Fruit fly (Drosophila melanogaster) whole organism, embryonic: Measurements from ENCODE around the gene GluProRS.

Experiments
- Adf1 ChIP-seq: fragments of 200-800 bp; sonication (Bioruptor generic); IDR thresholded peaks from 2 replicates; pipeline ENCODE4 v1.3.6; 2022; ENCODE audit warnings: missing biosample characterization, missing genetic modification characterization
- CG10209 ChIP-seq: fragments of 200-800 bp; sonication (Bioruptor generic); optimal IDR thresholded peaks from 3 replicates; lab custom pipeline; 2017; ENCODE audit warnings: missing biosample characterization, mild to moderate bottlenecking, missing genetic modification characterization, missing genetic modification reagents
- CG11560 ChIP-seq: fragments of 200-800 bp; sonication (Bioruptor generic); IDR thresholded peaks from 3 replicates; pipeline ENCODE4 v1.3.6; 2022; ENCODE audit warnings: missing biosample characterization, missing genetic modification characterization
- CG11696 ChIP-seq: fragments of 200-800 bp; sonication (Bioruptor generic); IDR thresholded peaks from 2 replicates; pipeline ENCODE4 v1.3.6; 2022; ENCODE audit warnings: missing biosample characterization, missing genetic modification characterization
- CG12219 ChIP-seq: fragments of 200-800 bp; sonication (Bioruptor generic); optimal IDR thresholded peaks from 3 replicates; lab custom pipeline; 2018; ENCODE audit warnings: missing biosample characterization, mild to moderate bottlenecking, missing genetic modification characterization
- CG13624 ChIP-seq: fragments of 200-800 bp; sonication (Bioruptor generic); optimal IDR thresholded peaks from 2 replicates; lab custom pipeline; 2016; ENCODE audit warnings: missing biosample characterization, missing genetic modification characterization
- CG13775 ChIP-seq: fragments of 200-800 bp; sonication (Bioruptor generic); optimal IDR thresholded peaks from 3 replicates; lab custom pipeline; 2017; ENCODE audit warnings: missing biosample characterization, mild to moderate bottlenecking, missing genetic modification characterization
- CG18262 ChIP-seq: fragments of 200-800 bp; optimal IDR thresholded peaks from 3 replicates; lab custom pipeline; 2019; ENCODE audit warnings: missing biosample characterization, mild to moderate bottlenecking, missing genetic modification characterization, moderate library complexity
- CG1832 ChIP-seq: fragments of 200-800 bp; sonication (Bioruptor generic); optimal IDR thresholded peaks from 2 replicates; lab custom pipeline; 2017; ENCODE audit warnings: missing biosample characterization, mild to moderate bottlenecking, missing genetic modification characterization, inconsistent platforms
- CG2199 ChIP-seq: fragments of 200-800 bp; sonication (Bioruptor generic); IDR thresholded peaks from 3 replicates; pipeline ENCODE4 v1.3.6; 2022; ENCODE audit warnings: missing biosample characterization, missing genetic modification characterization
- CG2875 ChIP-seq: fragments of 200-800 bp; sonication (Bioruptor generic); optimal IDR thresholded peaks from 2 replicates; lab custom pipeline; 2017; ENCODE audit warnings: missing biosample characterization, mild to moderate bottlenecking, missing genetic modification characterization, missing genetic modification reagents
- CG2889 ChIP-seq: fragments of 200-800 bp; sonication (Bioruptor generic); IDR thresholded peaks from 3 replicates; pipeline ENCODE4 v1.3.6; 2022; ENCODE audit warnings: missing biosample characterization, missing genetic modification characterization
- CG32767 ChIP-seq: fragments of 200-800 bp; sonication (Bioruptor generic); IDR thresholded peaks from 2 replicates; pipeline ENCODE4 v1.3.6; 2022; ENCODE audit warnings: missing biosample characterization, missing genetic modification characterization
- CG3995 ChIP-seq: fragments of 200-800 bp; sonication (Bioruptor generic); optimal IDR thresholded peaks from 3 replicates; lab custom pipeline; 2016; ENCODE audit warnings: missing biosample characterization, missing genetic modification characterization
- CG4328 ChIP-seq: fragments of 200-800 bp; sonication (Bioruptor generic); optimal IDR thresholded peaks from 3 replicates; lab custom pipeline; 2017; ENCODE audit warnings: missing biosample characterization, missing genetic modification reagents, missing genetic modification characterization
- CG6765 ChIP-seq: fragments of 200-800 bp; sonication (Bioruptor generic); optimal IDR thresholded peaks from 3 replicates; lab custom pipeline; 2017; ENCODE audit warnings: missing biosample characterization, mild to moderate bottlenecking, missing genetic modification characterization
- CG7745 ChIP-seq: fragments of 200-800 bp; sonication (Bioruptor generic); optimal IDR thresholded peaks from 2 replicates; lab custom pipeline; 2018; ENCODE audit warnings: missing biosample characterization, mild to moderate bottlenecking, missing genetic modification characterization, moderate library complexity
- CG7786 ChIP-seq: fragments of 200-800 bp; sonication (Bioruptor generic); optimal IDR thresholded peaks from 2 replicates; lab custom pipeline; 2016; ENCODE audit warnings: missing biosample characterization, missing genetic modification characterization
- CG8765 ChIP-seq: fragments of 200-800 bp; sonication (Bioruptor generic); IDR thresholded peaks from 2 replicates; pipeline ENCODE4 v1.3.6; 2022; ENCODE audit warnings: missing biosample characterization, missing genetic modification characterization
- CG9437 ChIP-seq: fragments of 200-800 bp; sonication (Bioruptor generic); optimal IDR thresholded peaks from 2 replicates; lab custom pipeline; 2018; ENCODE audit warnings: missing biosample characterization, mild to moderate bottlenecking, missing genetic modification characterization
- CG9932 ChIP-seq: fragments of 200-800 bp; sonication (Bioruptor generic); IDR thresholded peaks from 2 replicates; pipeline ENCODE4 v1.3.6; 2022; ENCODE audit warnings: missing biosample characterization, missing genetic modification characterization
- Chrac-16 ChIP-seq: fragments of 200-800 bp; sonication (Bioruptor generic); optimal IDR thresholded peaks from 3 replicates; lab custom pipeline; 2016; ENCODE audit warnings: missing biosample characterization, missing genetic modification characterization
- E2f1 ChIP-seq: fragments of 200-800 bp; sonication (Bioruptor generic); IDR thresholded peaks from 2 replicates; pipeline ENCODE4 v1.3.6; 2022; ENCODE audit warnings: missing biosample characterization, missing genetic modification characterization
- ERR ChIP-seq: fragments of 200-800 bp; sonication (Bioruptor generic); optimal IDR thresholded peaks from 2 replicates; lab custom pipeline; 2016; ENCODE audit warnings: missing biosample characterization, missing genetic modification characterization
- HHEX ChIP-seq: fragments of 200-800 bp; sonication (Bioruptor generic); optimal IDR thresholded peaks from 3 replicates; lab custom pipeline; 2017; ENCODE audit warnings: missing biosample characterization, mild to moderate bottlenecking, missing genetic modification characterization, missing genetic modification reagents
- NC2β ChIP-seq: fragments of 200-800 bp; sonication (Bioruptor generic); optimal IDR thresholded peaks from 2 replicates; lab custom pipeline; 2016; ENCODE audit warnings: missing biosample characterization, missing genetic modification characterization
- NFAT ChIP-seq: fragments of 200-800 bp; sonication (Bioruptor generic); IDR thresholded peaks from 2 replicates; pipeline ENCODE4 v1.3.6; 2022; ENCODE audit warnings: missing biosample characterization, missing genetic modification characterization
- Ptx1 ChIP-seq: fragments of 200-800 bp; sonication (Bioruptor generic); IDR thresholded peaks from 2 replicates; pipeline ENCODE4 v1.3.6; 2022; ENCODE audit warnings: missing biosample characterization, missing genetic modification characterization
- Rfx ChIP-seq: fragments of 200-800 bp; sonication (Bioruptor generic); IDR thresholded peaks from 2 replicates; pipeline ENCODE4 v1.3.6; 2022; ENCODE audit warnings: missing biosample characterization, missing genetic modification characterization
- Vsx1 ChIP-seq: fragments of 200-800 bp; sonication (Bioruptor generic); optimal IDR thresholded peaks from 2 replicates; lab custom pipeline; 2017; ENCODE audit warnings: missing biosample characterization, mild to moderate bottlenecking, missing genetic modification characterization, missing genetic modification reagents
- bowl ChIP-seq: fragments of 200-800 bp; sonication (Bioruptor generic); IDR thresholded peaks from 2 replicates; pipeline ENCODE4 v1.3.6; 2022; ENCODE audit warnings: missing biosample characterization, missing genetic modification characterization
- corto ChIP-seq: fragments of 200-800 bp; sonication (Bioruptor generic); optimal IDR thresholded peaks from 2 replicates; lab custom pipeline; 2016; ENCODE audit warnings: missing biosample characterization, mild to moderate bottlenecking, missing genetic modification characterization, moderate library complexity
- cwo ChIP-seq: fragments of 200-800 bp; sonication (Bioruptor generic); optimal IDR thresholded peaks from 3 replicates; lab custom pipeline; 2017; ENCODE audit warnings: missing biosample characterization, missing genetic modification characterization, mild to moderate bottlenecking, moderate library complexity, missing genetic modification reagents
- dimm ChIP-seq: fragments of 200-800 bp; sonication (Bioruptor generic); IDR thresholded peaks from 2 replicates; pipeline ENCODE4 v1.3.6; 2022; ENCODE audit warnings: missing biosample characterization, missing genetic modification characterization
- dm ChIP-seq: fragments of 200-800 bp; sonication (Bioruptor generic); optimal IDR thresholded peaks from 3 replicates; lab custom pipeline; 2016; ENCODE audit warnings: missing biosample characterization, missing genetic modification characterization
- esg ChIP-seq: fragments of 200-800 bp; sonication (Bioruptor generic); conservative IDR thresholded peaks from 2 replicates; pipeline ENCODE4 v1.3.6; 2022; ENCODE audit warnings: missing biosample characterization, missing genetic modification characterization
- grau ChIP-seq: fragments of 200-800 bp; optimal IDR thresholded peaks from 3 replicates; lab custom pipeline; 2019; ENCODE audit warnings: missing biosample characterization, mild to moderate bottlenecking, missing genetic modification characterization, moderate library complexity
- hbn ChIP-seq: fragments of 200-800 bp; sonication (Bioruptor generic); IDR thresholded peaks from 2 replicates; pipeline ENCODE4 v1.3.6; 2022; ENCODE audit warnings: missing biosample characterization, missing genetic modification characterization; ENCODE audit not compliant: partially characterized antibody
- lov ChIP-seq, 2 experiments: fragments of 200-800 bp in 1 of 2; fragments of >200 bp in 1 of 2; sonication (Bioruptor generic) in 1 of 2; IDR thresholded peaks in 1 of 2; optimal IDR thresholded peaks in 1 of 2; 2 replicates in 1 of 2; 3 replicates in 1 of 2; pipeline versions ENCODE4 v1.3.6 to Lab custom; 2017 to 2022; ENCODE audit warnings: missing biosample characterization in 1 of 2, missing genetic modification characterization in 1 of 2
- pan ChIP-seq, 4 experiments: fragments of >200 bp in 3 of 4; fragments of 200-800 bp in 1 of 4; sonication (Bioruptor generic) in 1 of 4; optimal IDR thresholded peaks in 3 of 4; IDR thresholded peaks in 1 of 4; 2 replicates each; pipeline versions ENCODE4 v1.3.6 to Lab custom; 2017 to 2022; ENCODE audit warnings: missing biosample characterization in 2 of 4, missing genetic modification characterization in 2 of 4, mixed read lengths in 1 of 4
- pho ChIP-seq: fragments of 200-800 bp; sonication (Bioruptor generic); optimal IDR thresholded peaks from 2 replicates; lab custom pipeline; 2016; ENCODE audit warnings: missing biosample characterization, missing genetic modification characterization
- pros ChIP-seq: fragments of 200-800 bp; sonication (Bioruptor generic); optimal IDR thresholded peaks from 3 replicates; lab custom pipeline; 2019; ENCODE audit warnings: missing biosample characterization, mild to moderate bottlenecking, missing genetic modification characterization, moderate library complexity
- slbo ChIP-seq: fragments of 200-800 bp; sonication (Bioruptor generic); IDR thresholded peaks from 2 replicates; pipeline ENCODE4 v1.3.6; 2022; ENCODE audit warnings: missing biosample characterization, missing genetic modification characterization
- sna ChIP-seq: fragments of 200-800 bp; sonication (Bioruptor generic); IDR thresholded peaks from 2 replicates; pipeline ENCODE4 v1.3.6; 2022; ENCODE audit warnings: missing biosample characterization, missing genetic modification characterization; ENCODE audit not compliant: partially characterized antibody
- wek ChIP-seq: fragments of 200-800 bp; sonication (Bioruptor generic); optimal IDR thresholded peaks from 3 replicates; lab custom pipeline; 2018; ENCODE audit warnings: missing biosample characterization, mild to moderate bottlenecking, missing genetic modification characterization, moderate library complexity
- wor ChIP-seq: fragments of 200-800 bp; sonication (Bioruptor generic); IDR thresholded peaks from 2 replicates; pipeline ENCODE4 v1.3.6; 2022; ENCODE audit warnings: missing biosample characterization, missing genetic modification characterization
- yki ChIP-seq: fragments of >200 bp; optimal IDR thresholded peaks from 3 replicates; lab custom pipeline; 2018
- zfh1 ChIP-seq: fragments of 200-800 bp; sonication (Bioruptor generic); IDR thresholded peaks from 3 replicates; pipeline ENCODE4 v1.3.6; 2022; ENCODE audit warnings: missing biosample characterization, missing genetic modification characterization

The GluProRS gene

DNA sequence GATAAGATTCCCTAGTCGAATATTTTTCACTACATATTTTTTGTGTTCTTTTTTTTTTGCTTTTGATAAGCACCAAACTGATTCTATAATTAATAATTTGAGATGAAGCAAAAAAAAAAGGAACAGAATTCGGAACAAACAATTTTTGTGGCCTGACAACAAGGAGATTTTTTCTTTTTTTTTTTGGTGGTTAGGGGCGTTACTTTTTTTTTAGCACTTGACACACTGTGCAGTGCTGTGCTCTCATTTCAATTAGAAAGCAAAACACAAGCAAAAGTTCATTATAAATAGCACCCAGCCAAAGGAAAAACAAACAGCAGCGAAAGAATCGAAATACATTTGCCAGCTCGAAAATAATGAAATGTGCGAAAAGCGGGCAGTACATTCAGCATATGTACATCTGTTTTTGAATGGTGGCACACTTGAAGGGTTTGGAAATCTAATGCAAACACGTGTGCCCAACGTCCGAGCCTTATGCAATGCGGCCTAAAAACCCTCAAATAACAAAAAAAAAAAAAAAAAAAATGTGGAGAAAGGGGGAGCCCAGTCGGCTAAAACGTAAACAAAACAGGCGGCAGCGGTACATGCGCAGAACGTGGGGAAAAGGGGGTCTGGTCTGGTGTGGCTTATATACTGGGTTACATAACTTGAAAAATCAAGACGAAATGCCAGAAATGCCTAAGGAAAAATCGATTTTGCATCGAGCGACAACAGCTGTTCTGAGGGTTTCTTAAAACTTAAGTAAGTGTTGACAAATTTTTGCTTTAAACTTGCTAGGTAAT is 16.4 kb downstream of the GluProRS start (continued):
- TF ChIP-seq CG2199 (GFP tag; lab: Robert Waterston, UW) (0 out of 3 replicates have a peak, but pooled peaks have one; percentile 55), CG1832 (GFP tag; lab: Kevin White, UChicago) (no peak), CG11560 (tag; lab: Robert Waterston, UW) (0 out of 3 replicates have a peak, but pooled peaks have one; percentile 25), grau (tag; lab: Kevin White, UChicago) (peak; percentile 15), CG4328 (GFP tag; lab: Kevin White, UChicago) (peak; percentile 30), dimm (GFP tag; lab: Robert Waterston, UW) (no peak), CG12219 (GFP tag; lab: Kevin White, UChicago) (no peak), HHEX (GFP tag; lab: Kevin White, UChicago) (peak; percentile 35), CG32767 (GFP tag; lab: Robert Waterston, UW) (no peak), zfh1 (GFP tag; lab: Robert Waterston, UW) (0 out of 3 replicates have a peak, but pooled peaks have one; percentile 40), slbo (GFP tag; lab: Robert Waterston, UW) (peak; percentile 59), cwo (GFP tag; lab: Kevin White, UChicago) (no peak), NFAT (GFP tag; lab: Robert Waterston, UW) (no peak), NC2β (no peak), esg (GFP tag; lab: Robert Waterston, UW) (peak; percentile 38), E2f1 (peak; percentile 24; the same call in 1 of the 2 replicates), yki (lab: Kevin White, UChicago) (no peak), CG2875 (GFP tag; lab: Kevin White, UChicago) (no peak), CG8765 (GFP tag; lab: Robert Waterston, UW) (no peak), Vsx1 (GFP tag; lab: Kevin White, UChicago) (no peak), CG11696 (no peak), CG7786 (peak; percentile 31), pan (optimal IDR thresholded peaks at IDR 0.05; lab: Kevin White, UChicago) (no peak), pan (GFP tag; optimal IDR thresholded peaks at IDR 0.05 in 1 of 2, IDR thresholded peaks at IDR 0.05 in 1 of 2) (peak in 1 of 2 experiments; percentile 61), Adf1 (GFP tag; lab: Robert Waterston, UW) (peak; percentile 26; the same call in 1 of the 2 replicates), CG9437 (GFP tag; lab: Kevin White, UChicago) (peak; percentile 17), CG3995 (GFP tag; lab: Kevin White, UChicago) (no peak), ERR (GFP tag; lab: Kevin White, UChicago) (peak; percentile 30), bowl (GFP tag; lab: Robert Waterston, UW) (no peak), CG13775 (GFP tag; lab: Kevin White, UChicago) (peak; percentile 19), pros (GFP tag; lab: Kevin White, UChicago) (no peak), dm (peak; percentile 7), CG9932 (GFP tag; lab: Robert Waterston, UW) (peak; percentile 74), lov (optimal IDR thresholded peaks at IDR 0.05; lab: Kevin White, UChicago) (no peak), lov (GFP tag; IDR thresholded peaks at IDR 0.05; lab: Robert Waterston, UW) (0 out of 3 replicates have a peak, but pooled peaks have one; percentile 27), CG13624 (GFP tag; lab: Kevin White, UChicago) (peak; percentile 11), wek (GFP tag; lab: Kevin White, UChicago) (no peak), CG7745 (no peak), Ptx1 (peak; percentile 52), CG10209 (GFP tag; lab: Kevin White, UChicago) (peak; percentile 32), corto (GFP tag; lab: Kevin White, UChicago) (no peak), CG18262 (tag; lab: Kevin White, UChicago) (peak; percentile 19), Rfx (peak; percentile 61), sna (GFP tag; lab: Robert Waterston, UW) (no peak), pho (peak; percentile 24), CG6765 (peak; percentile 18), wor (peak; percentile 42; the same call in 1 of the 2 replicates), hbn (no peak), Chrac-16 (peak; percentile 1), CG2889 (no peak; the same call in 2 of the 3 replicates)
